Worm (Caenorhabditis elegans): Measurements from ENCODE around the gene tsp-10.

DNA sequence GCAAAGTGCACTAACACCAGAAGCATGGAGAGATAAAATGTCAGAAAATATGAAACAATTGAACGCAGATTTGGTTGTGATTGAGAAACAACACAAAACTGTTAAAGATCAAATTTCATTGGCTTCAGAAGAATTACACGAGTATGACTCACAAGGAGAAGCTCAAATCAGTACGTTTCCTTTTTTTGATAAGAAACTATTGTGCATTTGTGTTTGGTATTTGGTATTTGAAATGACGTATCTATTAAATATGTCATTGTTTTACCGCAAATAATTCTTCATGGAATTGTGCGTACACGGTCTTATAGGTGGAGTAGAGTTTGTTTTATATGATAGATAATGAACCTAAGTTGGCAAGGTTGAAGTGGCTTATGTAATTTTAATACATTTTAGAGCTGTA, 36.9 kb upstream of the tsp-10 start:
- no peak for TF ChIP-seq aly-2 (tag; optimal IDR thresholded peaks at IDR 0.05)
- TF ChIP-seq fos-1 (tag; optimal IDR thresholded peaks at IDR 0.05), result no peak
- TF ChIP-seq nhr-12 (tag; optimal IDR thresholded peaks at IDR 0.05), result no peak
- no peak for TF ChIP-seq snpc-4 (tag; optimal IDR thresholded peaks at IDR 0.05)
- no peak for TF ChIP-seq pha-4 (tag; optimal IDR thresholded peaks at IDR 0.05)
